Fruit fly (Drosophila melanogaster) whole organism, prepupa: ENCODE data around the gene Pex11c.
A peak's percentile ranks its signal among the peaks of the same experiment; 100 is the strongest.

Experiments
- Blimp-1 ChIP-seq: fragments of 200-800 bp; sonication (Bioruptor generic); optimal IDR thresholded peaks from 3 replicates; lab custom pipeline; 2017; ENCODE audit warnings: missing biosample characterization, missing genetic modification characterization, mild to moderate bottlenecking, moderate library complexity, missing genetic modification reagents
- CG10631 ChIP-seq: fragments of 200-800 bp; sonication (Bioruptor generic); optimal IDR thresholded peaks from 2 replicates; lab custom pipeline; 2016; ENCODE audit warnings: missing biosample characterization, missing genetic modification characterization
- CG10669 ChIP-seq: fragments of 200-800 bp; sonication (Bioruptor generic); optimal IDR thresholded peaks from 3 replicates; lab custom pipeline; 2018; ENCODE audit warnings: missing biosample characterization, mild to moderate bottlenecking, missing genetic modification characterization, moderate library complexity
- CG11294 ChIP-seq: fragments of 200-800 bp; sonication (Bioruptor generic); IDR thresholded peaks from 2 replicates; pipeline ENCODE4 v1.3.6; 2022; ENCODE audit warnings: missing biosample characterization, missing genetic modification characterization
- CG11902 ChIP-seq: fragments of 200-800 bp; sonication (Bioruptor generic); optimal IDR thresholded peaks from 3 replicates; lab custom pipeline; 2016; ENCODE audit warnings: missing biosample characterization, missing genetic modification characterization
- CG15336 ChIP-seq: fragments of 200-800 bp; sonication (Bioruptor generic); IDR thresholded peaks from 2 replicates; pipeline ENCODE4 v1.3.6; 2022; ENCODE audit warnings: missing biosample characterization, missing genetic modification characterization
- CG1621 ChIP-seq: fragments of 200-800 bp; sonication (Bioruptor generic); optimal IDR thresholded peaks from 3 replicates; lab custom pipeline; 2018; ENCODE audit warnings: missing biosample characterization, mild to moderate bottlenecking, missing genetic modification characterization
- CG16779 ChIP-seq: fragments of 200-800 bp; sonication (Bioruptor generic); optimal IDR thresholded peaks from 3 replicates; lab custom pipeline; 2017; ENCODE audit warnings: missing biosample characterization, mild to moderate bottlenecking, missing genetic modification characterization
- CG3032 ChIP-seq: fragments of 200-800 bp; optimal IDR thresholded peaks from 2 replicates; lab custom pipeline; 2019; ENCODE audit warnings: missing biosample characterization, mild to moderate bottlenecking, missing genetic modification characterization, moderate library complexity
- CG31627 ChIP-seq: fragments of 200-800 bp; sonication (Bioruptor generic); optimal IDR thresholded peaks from 3 replicates; lab custom pipeline; 2016; ENCODE audit warnings: missing biosample characterization, missing genetic modification characterization
- CG32006 ChIP-seq: fragments of 200-800 bp; sonication (Bioruptor generic); optimal IDR thresholded peaks from 3 replicates; lab custom pipeline; 2017; ENCODE audit warnings: missing biosample characterization, mild to moderate bottlenecking, missing genetic modification characterization
- CG3919 ChIP-seq: fragments of 200-800 bp; sonication (Bioruptor generic); optimal IDR thresholded peaks from 3 replicates; lab custom pipeline; 2016; ENCODE audit warnings: missing biosample characterization, missing genetic modification characterization
- CG6163 ChIP-seq: fragments of 200-800 bp; sonication (Bioruptor generic); IDR thresholded peaks from 3 replicates; pipeline ENCODE4 v1.3.6; 2022; ENCODE audit warnings: missing biosample characterization, missing genetic modification characterization
- CG6276 ChIP-seq: fragments of 200-800 bp; sonication (Bioruptor generic); optimal IDR thresholded peaks from 2 replicates; lab custom pipeline; 2017; ENCODE audit warnings: missing biosample characterization, mild to moderate bottlenecking, missing genetic modification characterization
- CG6792 ChIP-seq: fragments of 200-800 bp; sonication (Bioruptor generic); optimal IDR thresholded peaks from 3 replicates; lab custom pipeline; 2016; ENCODE audit warnings: missing biosample characterization, missing genetic modification characterization
- CG6808 ChIP-seq: fragments of 200-800 bp; sonication (Bioruptor generic); optimal IDR thresholded peaks from 3 replicates; lab custom pipeline; 2017; ENCODE audit warnings: missing biosample characterization, missing genetic modification characterization, mild to moderate bottlenecking, moderate library complexity, missing genetic modification reagents
- CG6854 ChIP-seq: fragments of 200-800 bp; sonication (Bioruptor generic); optimal IDR thresholded peaks from 2 replicates; lab custom pipeline; 2017; ENCODE audit warnings: missing biosample characterization, mild to moderate bottlenecking, missing genetic modification characterization
- CG7368 ChIP-seq: fragments of 200-800 bp; sonication (Bioruptor generic); optimal IDR thresholded peaks from 3 replicates; lab custom pipeline; 2016; ENCODE audit warnings: missing biosample characterization, missing genetic modification characterization
- CG8119 ChIP-seq: fragments of 200-800 bp; sonication (Bioruptor generic); IDR thresholded peaks from 3 replicates; pipeline ENCODE4 v1.3.6; 2022; ENCODE audit warnings: missing biosample characterization, missing genetic modification characterization
- CG8632 ChIP-seq: fragments of 200-800 bp; sonication (Bioruptor generic); optimal IDR thresholded peaks from 3 replicates; lab custom pipeline; 2016; ENCODE audit warnings: missing biosample characterization, missing genetic modification characterization
- CG9139 ChIP-seq: fragments of 200-800 bp; sonication (Bioruptor generic); optimal IDR thresholded peaks from 3 replicates; lab custom pipeline; 2017; ENCODE audit warnings: missing biosample characterization, mild to moderate bottlenecking, missing genetic modification characterization
- Eip75B ChIP-seq: fragments of 200-800 bp; sonication (Bioruptor generic); optimal IDR thresholded peaks from 3 replicates; lab custom pipeline; 2016; ENCODE audit warnings: missing biosample characterization, missing genetic modification characterization
- Eip78C ChIP-seq: fragments of 200-800 bp; sonication (Bioruptor generic); peaks from one replicate; lab custom pipeline; 2016; ENCODE audit warnings: missing biosample characterization, missing genetic modification characterization
- Ets21C ChIP-seq: fragments of 200-800 bp; sonication (Bioruptor generic); optimal IDR thresholded peaks from 3 replicates; lab custom pipeline; 2016; ENCODE audit warnings: missing biosample characterization, missing genetic modification characterization
- Ets96B ChIP-seq: fragments of 200-800 bp; optimal IDR thresholded peaks from 2 replicates; lab custom pipeline; 2019; ENCODE audit warnings: missing biosample characterization, mild to moderate bottlenecking, missing genetic modification characterization, moderate library complexity
- Gug ChIP-seq: fragments of 200-800 bp; sonication (Bioruptor generic); IDR thresholded peaks from 2 replicates; pipeline ENCODE4 v1.3.6; 2022; ENCODE audit warnings: missing biosample characterization, missing genetic modification characterization
- Hr38 ChIP-seq: sonication (Bioruptor generic); optimal IDR thresholded peaks from 2 replicates; lab custom pipeline; 2016; ENCODE audit warnings: missing biosample characterization, missing genetic modification characterization
- Hr39 ChIP-seq: fragments of 200-800 bp; sonication (Bioruptor generic); optimal IDR thresholded peaks from 2 replicates; lab custom pipeline; 2016; ENCODE audit warnings: missing biosample characterization, missing genetic modification characterization
- Hr4 ChIP-seq: fragments of 200-800 bp; sonication (Bioruptor generic); optimal IDR thresholded peaks from 3 replicates; lab custom pipeline; 2016; ENCODE audit warnings: missing biosample characterization, missing genetic modification characterization
- Lpt ChIP-seq: fragments of 200-800 bp; sonication (Bioruptor generic); optimal IDR thresholded peaks from 3 replicates; lab custom pipeline; 2016; ENCODE audit warnings: missing biosample characterization, missing genetic modification characterization
- Met ChIP-seq: fragments of 200-800 bp; sonication (Bioruptor generic); optimal IDR thresholded peaks from 3 replicates; lab custom pipeline; 2016; ENCODE audit warnings: missing biosample characterization, missing genetic modification characterization
- OdsH ChIP-seq: fragments of 200-800 bp; sonication (Bioruptor generic); optimal IDR thresholded peaks from 3 replicates; lab custom pipeline; 2016; ENCODE audit warnings: missing biosample characterization, missing genetic modification characterization
- Smox ChIP-seq: fragments of 200-800 bp; sonication (Bioruptor generic); optimal IDR thresholded peaks from 3 replicates; lab custom pipeline; 2016; ENCODE audit warnings: missing biosample characterization, missing genetic modification characterization
- Sox102F ChIP-seq: fragments of 200-800 bp; sonication (Bioruptor generic); optimal IDR thresholded peaks from 2 replicates; lab custom pipeline; 2016; ENCODE audit warnings: missing biosample characterization, mild to moderate bottlenecking, missing genetic modification characterization
- achi ChIP-seq: fragments of 200-800 bp; sonication (Bioruptor generic); optimal IDR thresholded peaks from 3 replicates; lab custom pipeline; 2016; ENCODE audit warnings: missing biosample characterization, missing genetic modification characterization
- acj6 ChIP-seq: fragments of 200-800 bp; sonication (Bioruptor generic); optimal IDR thresholded peaks from 3 replicates; lab custom pipeline; 2016; ENCODE audit warnings: missing biosample characterization, missing genetic modification characterization
- dac ChIP-seq: fragments of 200-800 bp; sonication (Bioruptor generic); optimal IDR thresholded peaks from 2 replicates; lab custom pipeline; 2017; ENCODE audit warnings: missing biosample characterization, mild to moderate bottlenecking, missing genetic modification characterization
- dsx ChIP-seq: fragments of 200-800 bp; optimal IDR thresholded peaks from 3 replicates; lab custom pipeline; 2019; ENCODE audit warnings: missing biosample characterization, mild to moderate bottlenecking, missing genetic modification characterization, moderate library complexity; ENCODE audit not compliant: poor library complexity, severe bottlenecking
- eg ChIP-seq: fragments of 200-800 bp; sonication (Bioruptor generic); IDR thresholded peaks from 3 replicates; pipeline ENCODE4 v1.3.6; 2022; ENCODE audit warnings: missing biosample characterization, missing genetic modification characterization
- esn ChIP-seq: fragments of 200-800 bp; sonication (Bioruptor generic); optimal IDR thresholded peaks from 2 replicates; lab custom pipeline; 2016; ENCODE audit warnings: missing biosample characterization, mild to moderate bottlenecking, missing genetic modification characterization, moderate library complexity
- fd59A ChIP-seq: fragments of 200-800 bp; sonication (Bioruptor generic); optimal IDR thresholded peaks from 2 replicates; lab custom pipeline; 2017; ENCODE audit warnings: missing biosample characterization, mild to moderate bottlenecking, missing genetic modification characterization, missing genetic modification reagents
- fd85E ChIP-seq: fragments of 200-800 bp; sonication (Bioruptor generic); optimal IDR thresholded peaks from 3 replicates; lab custom pipeline; 2016; ENCODE audit warnings: missing biosample characterization, missing genetic modification characterization
- fkh ChIP-seq: fragments of 200-800 bp; sonication (Bioruptor generic); optimal IDR thresholded peaks from 3 replicates; lab custom pipeline; 2017; ENCODE audit warnings: missing biosample characterization, mild to moderate bottlenecking, missing genetic modification characterization, moderate library complexity
- lz ChIP-seq: fragments of 200-800 bp; sonication (Bioruptor generic); optimal IDR thresholded peaks from 3 replicates; lab custom pipeline; 2016; ENCODE audit warnings: missing biosample characterization, missing genetic modification characterization
- net ChIP-seq: fragments of 200-800 bp; sonication (Bioruptor generic); optimal IDR thresholded peaks from 3 replicates; lab custom pipeline; 2016; ENCODE audit warnings: missing biosample characterization, missing genetic modification characterization
- pdm3 ChIP-seq: fragments of 200-800 bp; sonication (Bioruptor generic); optimal IDR thresholded peaks from 3 replicates; lab custom pipeline; 2016; ENCODE audit warnings: missing biosample characterization, missing genetic modification characterization
- salr ChIP-seq, 2 experiments: fragments of 200-800 bp; sonication (Bioruptor generic); optimal IDR thresholded peaks; 3 replicates each; lab custom pipeline; 2016 to 2018; ENCODE audit warnings: missing biosample characterization in 2 of 2, missing genetic modification characterization in 2 of 2, mild to moderate bottlenecking in 1 of 2
- spab ChIP-seq: fragments of 200-800 bp; sonication (Bioruptor generic); optimal IDR thresholded peaks from 2 replicates; lab custom pipeline; 2017; ENCODE audit warnings: missing biosample characterization, mild to moderate bottlenecking, missing genetic modification characterization, missing genetic modification reagents
- ss ChIP-seq, 2 experiments: fragments of 200-800 bp; sonication (Bioruptor generic); optimal IDR thresholded peaks; 2 replicates in 1 of 2; 3 replicates in 1 of 2; lab custom pipeline; 2017 to 2018; ENCODE audit warnings: mild to moderate bottlenecking in 2 of 2, missing biosample characterization in 2 of 2, missing genetic modification characterization in 2 of 2, moderate library complexity in 1 of 2
- svp ChIP-seq: fragments of 200-800 bp; sonication (Bioruptor generic); peaks from one replicate; lab custom pipeline; 2016; ENCODE audit warnings: missing biosample characterization, missing genetic modification characterization
- topi ChIP-seq: fragments of 200-800 bp; sonication (Bioruptor generic); optimal IDR thresholded peaks from 3 replicates; lab custom pipeline; 2016; ENCODE audit warnings: missing biosample characterization, missing genetic modification characterization
- vri ChIP-seq: fragments of 200-800 bp; sonication (Bioruptor generic); optimal IDR thresholded peaks from 3 replicates; lab custom pipeline; 2016; ENCODE audit warnings: missing biosample characterization, mild to moderate bottlenecking, missing genetic modification characterization

The Pex11c gene

DNA sequence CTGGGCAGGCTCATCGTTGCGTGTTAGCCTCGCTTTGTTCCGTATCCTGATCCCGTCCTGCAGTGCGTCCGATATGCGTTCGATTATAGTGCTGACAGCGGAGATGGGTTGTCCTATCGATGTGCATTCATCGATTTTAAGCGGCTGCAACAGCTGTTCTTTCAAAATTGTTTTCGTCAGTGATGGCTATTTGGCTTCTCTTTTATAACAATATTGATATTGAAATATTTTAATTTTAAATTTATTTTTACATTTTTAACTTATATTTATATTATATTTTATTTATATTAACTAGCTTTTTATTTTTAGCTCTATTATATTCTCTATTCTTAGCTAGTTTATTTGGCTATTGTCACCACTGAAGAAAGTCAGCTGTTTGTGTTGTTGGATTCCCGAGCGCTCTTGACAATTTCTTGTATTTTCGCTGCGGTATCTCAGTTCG lies at the start of gene Pex11c, which contains the start of gene wda:
Gene Pex11c, plus strand, starts transcription at position 380 of the 442 bp plus-strand sequence.
Gene wda, minus strand, starts transcription at position 102 of the 442 bp plus-strand sequence.
- peak; percentile 12 for TF ChIP-seq Eip75B
- TF ChIP-seq CG1621 (tag; lab: Kevin White, UChicago): peak; percentile 44
- TF ChIP-seq fd85E (GFP tag; lab: Kevin White, UChicago): no peak
- TF ChIP-seq lz (GFP tag; lab: Kevin White, UChicago): peak; percentile 74
- TF ChIP-seq dac (GFP tag; lab: Kevin White, UChicago): peak; percentile 76
- peak; percentile 49 for TF ChIP-seq CG31627 (GFP tag; lab: Kevin White, UChicago)
- no peak for TF ChIP-seq Ets21C
- no peak for TF ChIP-seq CG6854 (GFP tag; lab: Kevin White, UChicago)
- peak; percentile 67 for TF ChIP-seq vri
- peak in 1 of 2 experiments; percentile 49 for TF ChIP-seq ss (GFP tag; optimal IDR thresholded peaks at IDR 0.05; lab: Kevin White, UChicago)
- TF ChIP-seq CG32006 (GFP tag; lab: Kevin White, UChicago): peak; percentile 86
- TF ChIP-seq CG6163 (GFP tag; lab: Robert Waterston, UW): no peak
- TF ChIP-seq CG3919 (GFP tag; lab: Kevin White, UChicago): peak; percentile 59
- TF ChIP-seq esn (GFP tag; lab: Kevin White, UChicago): peak; percentile 78
- peak; percentile 87 for TF ChIP-seq CG10631 (GFP tag; lab: Kevin White, UChicago)
- TF ChIP-seq svp (GFP tag; lab: Kevin White, UChicago): no peak
- TF ChIP-seq Hr38 (GFP tag; lab: Kevin White, UChicago): no peak
- peak; percentile 78 for TF ChIP-seq CG6792 (GFP tag; lab: Kevin White, UChicago)
- TF ChIP-seq salr (GFP tag; optimal IDR thresholded peaks at IDR 0.05; lab: Kevin White, UChicago): peak; percentile 2 to 68
- TF ChIP-seq CG9139: no peak
- TF ChIP-seq Lpt (GFP tag; lab: Kevin White, UChicago): peak; percentile 7
- TF ChIP-seq CG3032 (tag; lab: Kevin White, UChicago): peak; percentile 86
- TF ChIP-seq Sox102F (GFP tag; lab: Kevin White, UChicago): peak; percentile 58
- peak; percentile 55 for TF ChIP-seq CG6276
- peak; percentile 54 for TF ChIP-seq CG10669 (GFP tag; lab: Kevin White, UChicago)
- peak; percentile 0 for TF ChIP-seq fd59A (GFP tag; lab: Kevin White, UChicago)
- peak; percentile 28 for TF ChIP-seq CG7368
- TF ChIP-seq CG8632: peak; percentile 82
- TF ChIP-seq OdsH: peak; percentile 80
- peak; percentile 62; the same call in 1 of the 2 replicates for TF ChIP-seq CG11294 (GFP tag; lab: Robert Waterston, UW)
- no peak for TF ChIP-seq Smox (GFP tag; lab: Kevin White, UChicago)
- TF ChIP-seq topi (GFP tag; lab: Kevin White, UChicago): peak; percentile 39
- TF ChIP-seq Met: peak; percentile 53
- peak; percentile 83 for TF ChIP-seq Eip78C (GFP tag; lab: Kevin White, UChicago)
- TF ChIP-seq Ets96B: peak; percentile 84
- TF ChIP-seq CG6808: peak; percentile 26
- peak; percentile 69 for TF ChIP-seq CG15336 (GFP tag; lab: Robert Waterston, UW)
- TF ChIP-seq Hr4 (GFP tag; lab: Kevin White, UChicago): peak; percentile 57
- TF ChIP-seq spab (GFP tag; lab: Kevin White, UChicago): peak; percentile 30
- peak; percentile 85 for TF ChIP-seq acj6 (GFP tag; lab: Kevin White, UChicago)
- peak; percentile 86 for TF ChIP-seq achi (GFP tag; lab: Kevin White, UChicago)
- peak; percentile 56 for TF ChIP-seq Hr39 (GFP tag; lab: Kevin White, UChicago)
- peak; percentile 54 for TF ChIP-seq fkh (GFP tag; lab: Kevin White, UChicago)
- no peak; the same call in 2 of the 3 replicates for TF ChIP-seq eg (GFP tag; lab: Robert Waterston, UW)
- TF ChIP-seq CG8119 (GFP tag; lab: Robert Waterston, UW): peak; percentile 80; the same call in 2 of the 3 replicates
- peak; percentile 78 for TF ChIP-seq dsx (GFP tag; lab: Kevin White, UChicago)
- peak; percentile 53 for TF ChIP-seq pdm3 (GFP tag; lab: Kevin White, UChicago)
- TF ChIP-seq Gug (GFP tag; lab: Robert Waterston, UW): no peak; the same call in none of the 2 replicates
- TF ChIP-seq net (GFP tag; lab: Kevin White, UChicago): peak; percentile 65
- TF ChIP-seq Blimp-1 (GFP tag; lab: Kevin White, UChicago): no peak
- no peak for TF ChIP-seq CG16779 (tag; lab: Kevin White, UChicago)
- peak; percentile 16 for TF ChIP-seq CG11902 (GFP tag; lab: Kevin White, UChicago)
